Fruit fly (Drosophila melanogaster): ENCODE results near the gene CG7523.

CG7523 gene

dm6 chr3R:17647444-17647843 is 23.3 kb downstream of the CG7523 start, which contains the start of gene CG14322 (continued):
- TF ChIP-seq CG30431 (GFP tag; optimal IDR thresholded peaks at IDR 0.05) = no peak
- TF ChIP-seq CG3407 (GFP tag; optimal IDR thresholded peaks at IDR 0.05) = no peak
- peak; percentile 54; the same call in 2 of the 4 replicates for TF ChIP-seq Gug (GFP tag; IDR thresholded peaks at IDR 0.05)

DNA sequence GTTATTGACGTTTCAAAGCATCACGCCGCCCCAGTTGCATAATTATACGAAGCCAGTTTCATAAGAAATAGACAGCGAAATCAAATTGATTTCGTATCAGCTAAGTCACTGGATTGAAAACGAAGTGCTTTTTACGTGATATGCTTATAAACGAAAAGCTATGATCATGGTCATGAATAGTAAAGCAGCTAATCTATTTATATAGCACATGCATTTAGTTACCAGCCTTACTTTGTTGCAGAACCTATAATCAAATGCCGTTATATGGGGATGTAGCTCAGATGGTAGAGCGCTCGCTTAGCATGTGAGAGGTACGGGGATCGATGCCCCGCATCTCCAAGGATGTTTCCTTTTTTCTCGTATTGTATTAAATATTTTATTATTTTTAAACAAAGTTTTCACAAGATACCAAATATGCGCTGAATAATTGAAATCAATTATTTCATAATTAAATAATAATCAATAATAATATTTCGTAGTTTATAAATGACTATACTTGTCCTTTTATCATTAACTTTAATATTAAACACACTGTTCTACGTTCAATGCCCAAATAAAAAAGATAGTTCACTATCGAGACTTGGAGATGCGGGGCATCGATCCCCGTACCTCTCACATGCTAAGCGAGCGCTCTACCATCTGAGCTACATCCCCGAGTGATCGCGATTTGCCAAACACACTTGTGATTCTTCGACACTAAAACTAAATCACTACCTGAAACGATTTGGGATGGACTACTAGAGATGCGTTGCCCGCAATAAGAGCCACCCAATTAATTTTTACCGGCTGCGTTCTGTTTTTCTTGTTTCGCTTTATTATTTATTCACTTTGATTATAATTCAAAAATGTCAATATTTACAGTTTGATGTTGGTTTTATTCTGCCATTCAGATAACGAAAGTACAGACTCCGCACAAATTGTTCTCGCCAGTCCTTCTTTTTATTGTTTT is 24.3 kb downstream of the CG7523 start:
- TF ChIP-seq sd (tag; optimal IDR thresholded peaks at IDR 0.05) (peak; percentile 40), CG34422 (GFP tag; IDR thresholded peaks at IDR 0.05) (0 out of 3 replicates have a peak, but pooled peaks have one; percentile 9), CG8290 (GFP tag; optimal IDR thresholded peaks at IDR 0.05) (no peak), CG8290 (tag; optimal IDR thresholded peaks at IDR 0.05) (peak in 1 of 2 experiments; percentile 20), pfk (GFP tag; optimal IDR thresholded peaks at IDR 0.05) (peak; percentile 90), TFAM (GFP tag; optimal IDR thresholded peaks at IDR 0.05) (no peak), Scr (GFP tag; IDR thresholded peaks at IDR 0.05; ENCODE audit: partially characterized antibody) (peak; percentile 72), Bgb (GFP tag; IDR thresholded peaks at IDR 0.05; ENCODE audit: partially characterized antibody) (peak; percentile 70), Fer2 (tag; optimal IDR thresholded peaks at IDR 0.05) (no peak), NFAT (GFP tag; IDR thresholded peaks at IDR 0.05) (0 out of 2 replicates have a peak, but pooled peaks have one; percentile 35), CG9797 (GFP tag; optimal IDR thresholded peaks at IDR 0.05) (no peak), chm (GFP tag; IDR thresholded peaks at IDR 0.05) (peak; percentile 20; the same call in 1 of the 2 replicates), Pdp1 (GFP tag; optimal IDR thresholded peaks at IDR 0.05) (peak; percentile 19 to 95), CG15011 (GFP tag; optimal IDR thresholded peaks at IDR 0.05) (no peak), CG17361 (GFP tag; IDR thresholded peaks at IDR 0.05) (no peak), tap (tag; optimal IDR thresholded peaks at IDR 0.05) (no peak), CG10431 (GFP tag; optimal IDR thresholded peaks at IDR 0.05) (no peak), sna (GFP tag; IDR thresholded peaks at IDR 0.05; ENCODE audit: partially characterized antibody) (peak; percentile 62; the same call in 1 of the 2 replicates), lab (GFP tag; optimal IDR thresholded peaks at IDR 0.05) (peak; percentile 11), Abd-B (GFP tag; optimal IDR thresholded peaks at IDR 0.05) (no peak), lilli (GFP tag; optimal IDR thresholded peaks at IDR 0.05) (peak; percentile 10), CG18619 (GFP tag; optimal IDR thresholded peaks at IDR 0.05) (no peak), CG14667 (GFP tag; IDR thresholded peaks at IDR 0.05) (no peak), vvl (GFP tag; IDR thresholded peaks at IDR 0.05) (peak; percentile 73; the same call in 1 of the 2 replicates), dysf (GFP tag; IDR thresholded peaks at IDR 0.05) (0 out of 3 replicates have a peak, but pooled peaks have one; percentile 23), exex (tag; optimal IDR thresholded peaks at IDR 0.05) (peak; percentile 98), CG11504 (tag; optimal IDR thresholded peaks at IDR 0.05) (no peak), CG6272 (GFP tag; IDR thresholded peaks at IDR 0.05) (0 out of 2 replicates have a peak, but pooled peaks have one; percentile 15), ara (GFP tag; IDR thresholded peaks at IDR 0.05) (peak; percentile 46; the same call in 1 of the 2 replicates), Ets97D (GFP tag; optimal IDR thresholded peaks at IDR 0.05) (peak; percentile 6), CG7963 (GFP tag; IDR thresholded peaks at IDR 0.05; ENCODE audit: partially characterized antibody) (peak; percentile 64; the same call in 1 of the 3 replicates), Sry-β (GFP tag; optimal IDR thresholded peaks at IDR 0.05) (peak; percentile 70), salm (tag; optimal IDR thresholded peaks at IDR 0.05) (peak; percentile 79), Kr (GFP tag; optimal IDR thresholded peaks at IDR 0.05) (no peak), CG10543 (GFP tag; optimal IDR thresholded peaks at IDR 0.05) (no peak), HLH4C (GFP tag; IDR thresholded peaks at IDR 0.05; ENCODE audit: partially characterized antibody) (peak; percentile 74; the same call in 1 of the 3 replicates), CG2129 (GFP tag; IDR thresholded peaks at IDR 0.05; ENCODE audit: partially characterized antibody) (no peak; the same call in 1 of the 2 replicates), CG9932 (GFP tag; IDR thresholded peaks at IDR 0.05) (peak; percentile 46; the same call in 1 of the 2 replicates), Ets65A (GFP tag) (peak; percentile 59), CG34224 (GFP tag; IDR thresholded peaks at IDR 0.05; ENCODE audit: partially characterized antibody) (peak; percentile 46; the same call in 1 of the 3 replicates), CG12236 (GFP tag; optimal IDR thresholded peaks at IDR 0.05) (no peak), Bdp1 (GFP tag; optimal IDR thresholded peaks at IDR 0.05) (peak; percentile 98)
